Fruit fly (Drosophila melanogaster): Measurements from ENCODE around the gene CG32270.

CG32270 gene

dm6 chr3L:3249997-3250774 is 41.4 kb upstream of the CG32270 start (continued):
- TF ChIP-seq amos (GFP tag; IDR thresholded peaks at IDR 0.05; ENCODE audit: partially characterized antibody) (no peak; the same call in 1 of the 2 replicates), CG8765 (GFP tag; IDR thresholded peaks at IDR 0.05) (no peak), fd96Cb (tag; optimal IDR thresholded peaks at IDR 0.05) (peak; percentile 93), Bteb2 (GFP tag; optimal IDR thresholded peaks at IDR 0.05) (peak; percentile 96), slp2 (GFP tag; optimal IDR thresholded peaks at IDR 0.05) (peak; percentile 96), Nf-YC (tag; optimal IDR thresholded peaks at IDR 0.05) (peak; percentile 86), gce (GFP tag; IDR thresholded peaks at IDR 0.05) (peak; percentile 77; the same call in 1 of the 3 replicates), ATbp (GFP tag; optimal IDR thresholded peaks at IDR 0.05) (peak; percentile 89), YL-1 (GFP tag; optimal IDR thresholded peaks at IDR 0.05) (peak; percentile 81), Side (GFP tag; optimal IDR thresholded peaks at IDR 0.05) (peak; percentile 93), sisA (GFP tag; IDR thresholded peaks at IDR 0.05) (peak; percentile 88), salm (tag; optimal IDR thresholded peaks at IDR 0.05) (peak; percentile 79), CG30431 (GFP tag; optimal IDR thresholded peaks at IDR 0.05) (peak; percentile 94), CG6175 (GFP tag; IDR thresholded peaks at IDR 0.05) (peak; percentile 51; the same call in 1 of the 3 replicates), Mrtf (GFP tag; IDR thresholded peaks at IDR 0.05) (peak; percentile 81), CG12391 (tag; optimal IDR thresholded peaks at IDR 0.05) (peak; percentile 96), stwl (tag; optimal IDR thresholded peaks at IDR 0.05) (no peak), CG11247 (GFP tag; IDR thresholded peaks at IDR 0.05) (peak; percentile 77), Asciz (GFP tag; optimal IDR thresholded peaks at IDR 0.05) (peak; percentile 91), chif (GFP tag; optimal IDR thresholded peaks at IDR 0.05) (peak; percentile 97), CG16779 (GFP tag; IDR thresholded peaks at IDR 0.05) (peak; percentile 44; the same call in 1 of the 2 replicates), exex (tag; optimal IDR thresholded peaks at IDR 0.05) (peak; percentile 58), repo (GFP tag; optimal IDR thresholded peaks at IDR 0.05) (peak; percentile 89), CG15011 (GFP tag; optimal IDR thresholded peaks at IDR 0.05) (peak; percentile 94), CG31365 (tag; optimal IDR thresholded peaks at IDR 0.05) (peak; percentile 17), Bgb (GFP tag; IDR thresholded peaks at IDR 0.05; ENCODE audit: partially characterized antibody) (peak; percentile 45; the same call in 1 of the 2 replicates), peb (GFP tag; IDR thresholded peaks at IDR 0.05) (peak; percentile 59), CG7372 (GFP tag; IDR thresholded peaks at IDR 0.05) (peak; percentile 82), Meics (GFP tag; optimal IDR thresholded peaks at IDR 0.05) (peak; percentile 95), CG31388 (GFP tag; optimal IDR thresholded peaks at IDR 0.05) (peak; percentile 78), Sox100B (GFP tag; optimal IDR thresholded peaks at IDR 0.05) (peak; percentile 98), Eip74EF (GFP tag; optimal IDR thresholded peaks at IDR 0.05) (peak in 1 of 2 experiments; percentile 95), CG3995 (GFP tag; optimal IDR thresholded peaks at IDR 0.05) (peak; percentile 64), CG1233 (GFP tag; optimal IDR thresholded peaks at IDR 0.05) (peak; percentile 91), ems (GFP tag; optimal IDR thresholded peaks at IDR 0.05) (peak; percentile 94), pros (GFP tag; optimal IDR thresholded peaks at IDR 0.05) (peak; percentile 62), gro (GFP tag; optimal IDR thresholded peaks at IDR 0.05) (peak; percentile 88), CG8281 (tag; optimal IDR thresholded peaks at IDR 0.05) (peak; percentile 79), Hr78 (GFP tag; optimal IDR thresholded peaks at IDR 0.05) (peak in 1 of 2 experiments; percentile 92), maf-S (GFP tag; optimal IDR thresholded peaks at IDR 0.05) (peak; percentile 90), CG15479 (GFP tag; optimal IDR thresholded peaks at IDR 0.05) (peak; percentile 12), CG32772 (GFP tag; IDR thresholded peaks at IDR 0.05) (peak; percentile 72), eyg (GFP tag; optimal IDR thresholded peaks at IDR 0.05) (peak; percentile 76), psq (GFP tag; optimal IDR thresholded peaks at IDR 0.05) (peak; percentile 87), ken (GFP tag; IDR thresholded peaks at IDR 0.05) (peak; percentile 71; the same call in 2 of the 3 replicates), BEAF-32 (GFP tag; optimal IDR thresholded peaks at IDR 0.05) (peak; percentile 15), emc (GFP tag; optimal IDR thresholded peaks at IDR 0.05) (peak; percentile 88), GATAe (GFP tag; conservative IDR thresholded peaks at IDR 0.05) (peak; percentile 73)
